Fruit fly (Drosophila melanogaster): Measurements from ENCODE around the gene Rab3-GAP.

Gene Rab3-GAP

DNA sequence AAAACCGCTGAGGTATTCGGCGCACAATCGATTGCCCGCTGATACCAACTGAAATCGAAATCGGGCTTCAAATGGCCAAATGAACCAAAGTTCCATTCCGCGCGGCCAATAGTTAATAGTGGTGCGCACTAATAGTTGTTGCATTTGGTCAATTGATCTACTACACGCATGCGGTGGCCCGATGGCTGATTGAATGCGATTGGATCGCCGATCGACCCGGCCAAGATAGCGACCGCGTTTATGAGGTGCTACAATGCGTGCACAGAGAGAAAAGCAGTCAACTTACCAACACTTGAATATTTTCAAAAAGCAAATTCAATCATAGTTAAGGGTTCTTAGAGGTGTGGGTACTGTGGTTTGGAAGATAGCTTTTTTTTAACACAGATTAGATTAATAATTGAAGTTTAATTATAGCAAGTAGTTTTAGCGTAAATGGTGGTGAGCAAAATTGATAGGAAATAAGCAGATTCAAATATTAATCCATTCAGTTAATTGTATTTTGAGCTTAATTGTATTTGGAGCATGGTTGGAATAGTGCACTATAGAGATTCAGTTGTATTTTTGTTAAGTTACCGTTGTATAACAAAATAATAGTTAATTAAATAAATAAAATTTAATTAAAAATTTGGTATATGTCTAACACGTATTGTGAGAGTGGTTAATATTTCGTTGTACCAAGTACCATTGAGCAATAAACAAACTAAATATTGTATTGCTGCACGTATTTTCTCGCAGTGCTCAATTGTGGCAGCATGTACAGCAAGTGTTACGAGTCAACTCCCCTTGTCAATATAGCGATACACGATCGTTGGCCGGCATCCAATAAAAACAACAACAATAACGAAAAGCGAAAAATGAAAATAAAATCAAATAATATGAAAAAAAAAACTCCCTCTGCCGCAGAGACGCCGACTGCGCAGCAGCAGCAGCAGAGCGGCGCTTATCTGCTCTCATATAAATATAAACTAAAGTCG lies 36.2 kb downstream of the Rab3-GAP start:
- peak; percentile 93 for TF ChIP-seq gl (tag; optimal IDR thresholded peaks at IDR 0.05)
- peak; percentile 48 for TF ChIP-seq CG8301 (tag; optimal IDR thresholded peaks at IDR 0.05)
- peak; percentile 70 for TF ChIP-seq CG15710 (tag; optimal IDR thresholded peaks at IDR 0.05)
- peak; percentile 60 for TF ChIP-seq rn (GFP tag; IDR thresholded peaks at IDR 0.05)
- peak; percentile 79 for TF ChIP-seq CG14655 (GFP tag; optimal IDR thresholded peaks at IDR 0.05)
- peak; percentile 94 for TF ChIP-seq CG12605 (GFP tag; IDR thresholded peaks at IDR 0.05)
- no peak for TF ChIP-seq D1 (tag; optimal IDR thresholded peaks at IDR 0.05)
- TF ChIP-seq Pif1B (GFP tag; optimal IDR thresholded peaks at IDR 0.05): peak; percentile 77
- peak; percentile 65 for TF ChIP-seq CG13204 (GFP tag; optimal IDR thresholded peaks at IDR 0.05)
- peak; percentile 63 for TF ChIP-seq Pif1A (GFP tag; optimal IDR thresholded peaks at IDR 0.05)
- peak; percentile 64 for TF ChIP-seq EcR (GFP tag; optimal IDR thresholded peaks at IDR 0.05)
- TF ChIP-seq CG34367 (tag; optimal IDR thresholded peaks at IDR 0.05): peak; percentile 50
- no peak for TF ChIP-seq CG10348 (GFP tag; IDR thresholded peaks at IDR 0.05)
- peak; percentile 82 for TF ChIP-seq CG32121 (GFP tag; IDR thresholded peaks at IDR 0.05)
- TF ChIP-seq Snoo (tag; optimal IDR thresholded peaks at IDR 0.05): peak; percentile 58
- peak; percentile 88 for TF ChIP-seq CG4496 (GFP tag; IDR thresholded peaks at IDR 0.05)
- peak; percentile 87 for TF ChIP-seq fd96Ca (GFP tag; IDR thresholded peaks at IDR 0.05)
- peak; percentile 79 for TF ChIP-seq CG8159 (tag; optimal IDR thresholded peaks at IDR 0.05)
- TF ChIP-seq CG17806 (tag; optimal IDR thresholded peaks at IDR 0.05): peak; percentile 61
- TF ChIP-seq CG9948 (tag; optimal IDR thresholded peaks at IDR 0.05): peak; percentile 51
- TF ChIP-seq Ets98B (GFP tag; IDR thresholded peaks at IDR 0.05): peak; percentile 77

DNA sequence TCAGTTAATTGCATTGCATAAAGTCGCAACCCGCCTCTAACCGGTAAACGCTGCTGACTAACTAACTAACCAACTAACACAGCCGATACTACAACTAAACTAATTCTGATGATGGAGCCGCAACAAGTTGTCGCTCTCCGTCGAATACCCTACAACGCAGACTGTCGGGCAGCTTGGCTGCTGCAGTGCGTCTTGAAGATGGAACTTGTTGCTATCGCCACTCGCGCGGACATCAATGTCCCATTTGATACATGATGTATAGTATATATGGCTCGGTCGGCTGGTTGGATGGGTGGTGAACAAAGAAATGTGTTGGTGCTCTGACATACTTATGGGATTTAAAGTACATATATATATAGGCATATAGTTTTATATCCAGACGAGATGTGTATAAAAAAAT lies 37.5 kb downstream of the Rab3-GAP start:
- TF ChIP-seq CG13204 (GFP tag; optimal IDR thresholded peaks at IDR 0.05) (peak; percentile 24), gl (tag; optimal IDR thresholded peaks at IDR 0.05) (no peak), CG8301 (tag; optimal IDR thresholded peaks at IDR 0.05) (peak; percentile 29), CG4496 (GFP tag; IDR thresholded peaks at IDR 0.05) (peak; percentile 80), CG10348 (GFP tag; IDR thresholded peaks at IDR 0.05) (0 out of 2 replicates have a peak, but pooled peaks have one; percentile 7), Pif1A (GFP tag; optimal IDR thresholded peaks at IDR 0.05) (no peak), EcR (GFP tag; optimal IDR thresholded peaks at IDR 0.05) (peak; percentile 66), D1 (tag; optimal IDR thresholded peaks at IDR 0.05) (no peak), CG9948 (tag; optimal IDR thresholded peaks at IDR 0.05) (no peak), Pif1B (GFP tag; optimal IDR thresholded peaks at IDR 0.05) (no peak), fd96Ca (GFP tag; IDR thresholded peaks at IDR 0.05) (peak; percentile 53; the same call in 1 of the 3 replicates), CG12605 (GFP tag; IDR thresholded peaks at IDR 0.05) (no peak), CG8159 (tag; optimal IDR thresholded peaks at IDR 0.05) (peak; percentile 5), CG17806 (tag; optimal IDR thresholded peaks at IDR 0.05) (no peak), CG15710 (tag; optimal IDR thresholded peaks at IDR 0.05) (peak; percentile 5), Ets98B (GFP tag; IDR thresholded peaks at IDR 0.05) (peak; percentile 67), CG14655 (GFP tag; optimal IDR thresholded peaks at IDR 0.05) (no peak), CG32121 (GFP tag; IDR thresholded peaks at IDR 0.05) (peak; percentile 41; the same call in 1 of the 2 replicates), rn (GFP tag; IDR thresholded peaks at IDR 0.05) (no peak), CG34367 (tag; optimal IDR thresholded peaks at IDR 0.05) (no peak), Snoo (tag; optimal IDR thresholded peaks at IDR 0.05) (no peak)

dm6 chr2L:12024104-12024503 lies 38.9 kb downstream of the Rab3-GAP start:
- no peak for TF ChIP-seq CG9948 (tag; optimal IDR thresholded peaks at IDR 0.05)
- TF ChIP-seq CG32121 (GFP tag; IDR thresholded peaks at IDR 0.05): no peak
- no peak for TF ChIP-seq fd96Ca (GFP tag; IDR thresholded peaks at IDR 0.05)
- no peak for TF ChIP-seq CG15710 (tag; optimal IDR thresholded peaks at IDR 0.05)
- TF ChIP-seq CG13204 (GFP tag; optimal IDR thresholded peaks at IDR 0.05): no peak
- no peak for TF ChIP-seq Snoo (tag; optimal IDR thresholded peaks at IDR 0.05)
- no peak for TF ChIP-seq rn (GFP tag; IDR thresholded peaks at IDR 0.05)
- TF ChIP-seq EcR (GFP tag; optimal IDR thresholded peaks at IDR 0.05): no peak
- no peak for TF ChIP-seq CG14655 (GFP tag; optimal IDR thresholded peaks at IDR 0.05)
- TF ChIP-seq CG10348 (GFP tag; IDR thresholded peaks at IDR 0.05): no peak
- no peak for TF ChIP-seq gl (tag; optimal IDR thresholded peaks at IDR 0.05)
- no peak for TF ChIP-seq CG12605 (GFP tag; IDR thresholded peaks at IDR 0.05)
- no peak for TF ChIP-seq Pif1A (GFP tag; optimal IDR thresholded peaks at IDR 0.05)
- no peak for TF ChIP-seq CG34367 (tag; optimal IDR thresholded peaks at IDR 0.05)
- no peak for TF ChIP-seq Ets98B (GFP tag; IDR thresholded peaks at IDR 0.05)
- no peak for TF ChIP-seq CG8301 (tag; optimal IDR thresholded peaks at IDR 0.05)

- no peak for TF ChIP-seq rn (GFP tag; IDR thresholded peaks at IDR 0.05)
- TF ChIP-seq gl (tag; optimal IDR thresholded peaks at IDR 0.05): no peak
- TF ChIP-seq CG14655 (GFP tag; optimal IDR thresholded peaks at IDR 0.05): no peak
These were observed 41.8 kb downstream of the Rab3-GAP start for dm6 chr2L:12021193-12021592.

DNA sequence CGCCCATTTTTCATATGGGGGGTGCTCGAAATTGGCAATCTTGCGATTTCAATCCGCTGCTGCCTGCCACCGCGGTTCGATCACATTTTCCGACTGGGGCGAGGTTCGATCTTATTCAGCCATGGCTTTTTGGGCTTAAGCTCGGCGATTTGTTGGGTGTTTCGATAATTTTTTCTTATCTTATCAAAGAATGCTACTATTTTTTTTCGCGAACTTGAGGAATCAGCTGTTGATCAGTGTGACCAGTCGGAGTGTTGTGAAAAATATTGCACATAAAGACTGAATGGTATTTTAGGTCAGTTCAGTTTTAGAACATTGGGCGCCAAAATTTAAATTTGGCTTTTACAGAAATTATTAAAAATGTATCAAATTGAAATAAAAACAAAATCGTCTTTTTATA lies 42.2 kb downstream of the Rab3-GAP start, which contains the start of gene Wdr81:
TSS of gene Wdr81 (minus strand) at position 226 of the 400 bp plus-strand sequence.
- TF ChIP-seq CG34367 (tag; optimal IDR thresholded peaks at IDR 0.05): no peak
- TF ChIP-seq CG32121 (GFP tag; IDR thresholded peaks at IDR 0.05): no peak
- no peak for TF ChIP-seq CG14655 (GFP tag; optimal IDR thresholded peaks at IDR 0.05)
- no peak for TF ChIP-seq CG8159 (tag; optimal IDR thresholded peaks at IDR 0.05)
- no peak for TF ChIP-seq CG4496 (GFP tag; IDR thresholded peaks at IDR 0.05)
- TF ChIP-seq CG12605 (GFP tag; IDR thresholded peaks at IDR 0.05): no peak
- TF ChIP-seq CG13204 (GFP tag; optimal IDR thresholded peaks at IDR 0.05): no peak
- TF ChIP-seq EcR (GFP tag; optimal IDR thresholded peaks at IDR 0.05): no peak
- TF ChIP-seq CG9948 (tag; optimal IDR thresholded peaks at IDR 0.05): no peak
- TF ChIP-seq Snoo (tag; optimal IDR thresholded peaks at IDR 0.05): no peak
- TF ChIP-seq Pif1A (GFP tag; optimal IDR thresholded peaks at IDR 0.05): no peak
- no peak for TF ChIP-seq Pif1B (GFP tag; optimal IDR thresholded peaks at IDR 0.05)
- TF ChIP-seq CG17806 (tag; optimal IDR thresholded peaks at IDR 0.05): no peak
- no peak for TF ChIP-seq Ets98B (GFP tag; IDR thresholded peaks at IDR 0.05)
- TF ChIP-seq rn (GFP tag; IDR thresholded peaks at IDR 0.05): no peak
- no peak for TF ChIP-seq fd96Ca (GFP tag; IDR thresholded peaks at IDR 0.05)
- no peak for TF ChIP-seq CG8301 (tag; optimal IDR thresholded peaks at IDR 0.05)
- no peak for TF ChIP-seq CG15710 (tag; optimal IDR thresholded peaks at IDR 0.05)
- no peak for TF ChIP-seq D1 (tag; optimal IDR thresholded peaks at IDR 0.05)
